Worm (Caenorhabditis elegans): ENCODE measurements around the gene F02A9.1.

The F02A9.1 gene

ce11 chrIII:9084329-9084728 is 6.7 kb upstream of the F02A9.1 start:
- TF ChIP-seq ceh-88 (GFP tag; IDR thresholded peaks at IDR 0.05): no peak
- peak; percentile 27 for TF ChIP-seq nhr-71 (tag; optimal IDR thresholded peaks at IDR 0.05)
- no peak for TF ChIP-seq C04F5.9 (tag; optimal IDR thresholded peaks at IDR 0.05)
- TF ChIP-seq fos-1 (tag; optimal IDR thresholded peaks at IDR 0.05): no peak
- no peak for TF ChIP-seq ces-1 (GFP tag; optimal IDR thresholded peaks at IDR 0.05)
- TF ChIP-seq ceh-63 (GFP tag; optimal IDR thresholded peaks at IDR 0.05): no peak
- TF ChIP-seq nhr-77 (tag; optimal IDR thresholded peaks at IDR 0.05): no peak
- TF ChIP-seq aha-1 (tag; optimal IDR thresholded peaks at IDR 0.05): no peak
- no peak for TF ChIP-seq unc-98 (GFP tag; IDR thresholded peaks at IDR 0.05)
- TF ChIP-seq grh-1 (GFP tag; IDR thresholded peaks at IDR 0.05): no peak
- TF ChIP-seq hlh-17 (GFP tag; optimal IDR thresholded peaks at IDR 0.05; ENCODE audit: borderline replicate concordance): no peak
- TF ChIP-seq lin-39 (tag; optimal IDR thresholded peaks at IDR 0.05): peak; percentile 21
- TF ChIP-seq nhr-237 (tag; optimal IDR thresholded peaks at IDR 0.05): no peak
- TF ChIP-seq nhr-20 (tag; optimal IDR thresholded peaks at IDR 0.05): no peak
- TF ChIP-seq lsy-2 (tag; optimal IDR thresholded peaks at IDR 0.05): peak in 1 of 2 experiments; percentile 16
- no peak for TF ChIP-seq elt-3 (tag; optimal IDR thresholded peaks at IDR 0.05)
- TF ChIP-seq swsn-7 (tag; optimal IDR thresholded peaks at IDR 0.05): no peak
- TF ChIP-seq lin-13 (GFP tag; optimal IDR thresholded peaks at IDR 0.05): no peak
- no peak for TF ChIP-seq efl-1 (optimal IDR thresholded peaks at IDR 0.05)
- TF ChIP-seq efl-1 (GFP tag; optimal IDR thresholded peaks at IDR 0.05 in 1 of 2): peak in 1 of 2 experiments; percentile 74
- TF ChIP-seq sptf-1 (tag; optimal IDR thresholded peaks at IDR 0.05): no peak
- no peak for TF ChIP-seq unc-30 (tag; optimal IDR thresholded peaks at IDR 0.05)
- no peak for TF ChIP-seq efl-3 (GFP tag; optimal IDR thresholded peaks at IDR 0.05)
- TF ChIP-seq fkh-10 (GFP tag; optimal IDR thresholded peaks at IDR 0.05): no peak
- TF ChIP-seq unc-86 (tag; optimal IDR thresholded peaks at IDR 0.05): no peak
- TF ChIP-seq snpc-4 (tag; optimal IDR thresholded peaks at IDR 0.05): no peak
- TF ChIP-seq lin-14 (GFP tag; optimal IDR thresholded peaks at IDR 0.05): peak; percentile 50
- no peak for TF ChIP-seq jun-1 (tag; optimal IDR thresholded peaks at IDR 0.05)
- TF ChIP-seq egl-13 (tag; optimal IDR thresholded peaks at IDR 0.05): no peak
- no peak for TF ChIP-seq fkh-4 (tag; optimal IDR thresholded peaks at IDR 0.05; ENCODE audit: borderline replicate concordance)
- TF ChIP-seq ztf-4 (tag; optimal IDR thresholded peaks at IDR 0.05): no peak
- no peak for TF ChIP-seq ceh-90 (tag; optimal IDR thresholded peaks at IDR 0.05)
- TF ChIP-seq rnt-1 (tag; optimal IDR thresholded peaks at IDR 0.05): peak; percentile 23
- TF ChIP-seq nhr-85 (tag): no peak
- TF ChIP-seq unc-130 (tag; optimal IDR thresholded peaks at IDR 0.05): no peak
- peak; percentile 3 for TF ChIP-seq snu-23 (GFP tag; optimal IDR thresholded peaks at IDR 0.05)
- no peak for TF ChIP-seq lin-35 (GFP tag; optimal IDR thresholded peaks at IDR 0.05)
- TF ChIP-seq ceh-8 (GFP tag; optimal IDR thresholded peaks at IDR 0.05): no peak
- no peak for TF ChIP-seq nhr-90 (tag; optimal IDR thresholded peaks at IDR 0.05; ENCODE audit: poor library complexity)
- TF ChIP-seq Y116A8C.19 (tag; optimal IDR thresholded peaks at IDR 0.05; ENCODE audit: borderline replicate concordance): no peak
- TF ChIP-seq ama-1 (optimal IDR thresholded peaks at IDR 0.05): no peak
- TF ChIP-seq lin-15B (tag; optimal IDR thresholded peaks at IDR 0.05): no peak
- TF ChIP-seq irx-1 (tag; optimal IDR thresholded peaks at IDR 0.05): no peak
- TF ChIP-seq blmp-1 (tag; optimal IDR thresholded peaks at IDR 0.05): no peak
- TF ChIP-seq hlh-4 (tag; optimal IDR thresholded peaks at IDR 0.05): no peak
- TF ChIP-seq dpl-1 (GFP tag; optimal IDR thresholded peaks at IDR 0.05): no peak
- no peak for TF ChIP-seq hpl-2 (GFP tag; optimal IDR thresholded peaks at IDR 0.05)
- TF ChIP-seq fkh-8 (tag; optimal IDR thresholded peaks at IDR 0.05): no peak
- no peak for TF ChIP-seq ceh-82 (tag; optimal IDR thresholded peaks at IDR 0.05)
- TF ChIP-seq vab-15 (tag; optimal IDR thresholded peaks at IDR 0.05): no peak
- no peak for TF ChIP-seq nhr-28 (tag; optimal IDR thresholded peaks at IDR 0.05)
- TF ChIP-seq nhr-12 (tag; optimal IDR thresholded peaks at IDR 0.05): no peak
- no peak for TF ChIP-seq egl-27 (tag; optimal IDR thresholded peaks at IDR 0.05)
- TF ChIP-seq mef-2 (tag; optimal IDR thresholded peaks at IDR 0.05): no peak
- TF ChIP-seq tbx-2 (tag; optimal IDR thresholded peaks at IDR 0.05): no peak
